Worm (Caenorhabditis elegans) whole organism, L3 larva: ENCODE data around the gene D2045.9.
"Not testable (repeated sequence)": the region's sequence is repeated elsewhere in the genome, so short reads cannot be mapped to it uniquely, and the experiment has no call there.

Experiments
- ZK546.5 ChIP-seq: sonication (generic microtip); optimal IDR thresholded peaks from 2 replicates; lab custom pipeline; 2017; ENCODE audit warnings: missing biosample characterization, missing genetic modification characterization
- aly-2 ChIP-seq: fragments of 150-350 bp; optimal IDR thresholded peaks from 2 replicates; lab custom pipeline; 2014; ENCODE audit warnings: missing biosample characterization, missing genetic modification characterization
- ama-1 ChIP-seq: fragments of 150-350 bp; optimal IDR thresholded peaks from 2 replicates; lab custom pipeline; 2018
- ceh-16 ChIP-seq: sonication (generic microtip); optimal IDR thresholded peaks from 2 replicates; lab custom pipeline; 2017; ENCODE audit warnings: missing biosample characterization, missing genetic modification characterization
- ceh-82 ChIP-seq: fragments of 150-350 bp; optimal IDR thresholded peaks from 2 replicates; lab custom pipeline; 2014; ENCODE audit warnings: missing biosample characterization, missing genetic modification characterization
- ceh-9 ChIP-seq: sonication (generic microtip); optimal IDR thresholded peaks from 2 replicates; lab custom pipeline; 2018; ENCODE audit warnings: missing biosample characterization, missing genetic modification characterization
- daf-12 ChIP-seq: fragments of 150-350 bp; optimal IDR thresholded peaks from 2 replicates; lab custom pipeline; 2014; ENCODE audit warnings: missing biosample characterization, missing genetic modification reagents, missing genetic modification characterization
- egl-5 ChIP-seq: fragments of 150-350 bp; optimal IDR thresholded peaks from 2 replicates; lab custom pipeline; 2017; ENCODE audit warnings: missing biosample characterization, missing genetic modification reagents, missing genetic modification characterization, inconsistent platforms
- elt-2 ChIP-seq: sonication (generic microtip); optimal IDR thresholded peaks from 2 replicates; lab custom pipeline; 2016; ENCODE audit warnings: missing genetic modification reagents, mild to moderate bottlenecking, missing genetic modification characterization, missing compliant biosample characterization
- elt-3 ChIP-seq, 3 experiments: fragments of 150-350 bp in 1 of 3; sonication (generic microtip) in 2 of 3; optimal IDR thresholded peaks; 2 replicates in 2 of 3; 4 replicates in 1 of 3; lab custom pipeline; 2014 to 2017; ENCODE audit warnings: missing biosample characterization in 3 of 3, missing genetic modification characterization in 3 of 3
- eor-1 ChIP-seq, 2 experiments: fragments of 150-350 bp; optimal IDR thresholded peaks; 2 replicates each; lab custom pipeline; 2014 to 2018; ENCODE audit warnings: missing biosample characterization in 2 of 2, missing genetic modification characterization in 2 of 2
- fkh-10 ChIP-seq: sonication (generic microtip); optimal IDR thresholded peaks from 2 replicates; lab custom pipeline; 2017; ENCODE audit warnings: missing biosample characterization, missing genetic modification reagents, missing genetic modification characterization
- hmg-11 ChIP-seq: sonication (generic microtip); optimal IDR thresholded peaks from 2 replicates; lab custom pipeline; 2016; ENCODE audit warnings: missing genetic modification characterization, missing compliant biosample characterization
- lin-15B ChIP-seq: fragments of 150-350 bp; optimal IDR thresholded peaks from 2 replicates; lab custom pipeline; 2014; ENCODE audit warnings: missing biosample characterization, missing genetic modification characterization
- lin-39 ChIP-seq: fragments of 150-350 bp; optimal IDR thresholded peaks from 2 replicates; lab custom pipeline; 2018; ENCODE audit warnings: missing biosample characterization, missing genetic modification reagents, missing genetic modification characterization
- lsy-12 ChIP-seq: sonication (generic microtip); optimal IDR thresholded peaks from 2 replicates; lab custom pipeline; 2016; ENCODE audit warnings: mild to moderate bottlenecking, missing genetic modification characterization, missing compliant biosample characterization
- mdl-1 ChIP-seq: fragments of 150-350 bp; optimal IDR thresholded peaks from 2 replicates; lab custom pipeline; 2014; ENCODE audit warnings: missing biosample characterization, missing genetic modification characterization
- mml-1 ChIP-seq: fragments of 150-350 bp; sonication (generic microtip); optimal IDR thresholded peaks from 3 replicates; lab custom pipeline; 2014; ENCODE audit warnings: missing biosample characterization, missing genetic modification characterization
- nfya-1 ChIP-seq: sonication (generic microtip); optimal IDR thresholded peaks from 2 replicates; lab custom pipeline; 2017; ENCODE audit warnings: missing genetic modification characterization, mild to moderate bottlenecking, missing compliant biosample characterization, antibody characterized with exemption, moderate library complexity; ENCODE audit not compliant: insufficient read depth
- nhr-11 ChIP-seq: fragments of 150-350 bp; optimal IDR thresholded peaks from 2 replicates; lab custom pipeline; 2014; ENCODE audit warnings: missing biosample characterization, missing genetic modification characterization
- nhr-12 ChIP-seq: fragments of 150-350 bp; optimal IDR thresholded peaks from 2 replicates; lab custom pipeline; 2014; ENCODE audit warnings: missing biosample characterization, missing genetic modification characterization
- nhr-23 ChIP-seq: fragments of 150-350 bp; optimal IDR thresholded peaks from 2 replicates; lab custom pipeline; 2014; ENCODE audit warnings: missing biosample characterization, missing genetic modification reagents, missing genetic modification characterization
- nhr-237 ChIP-seq: fragments of 150-350 bp; optimal IDR thresholded peaks from 2 replicates; lab custom pipeline; 2014; ENCODE audit warnings: missing biosample characterization, missing genetic modification characterization
- nhr-25 ChIP-seq: sonication (generic microtip); optimal IDR thresholded peaks from 2 replicates; lab custom pipeline; 2017; ENCODE audit warnings: missing biosample characterization, missing genetic modification characterization
- nhr-28 ChIP-seq: fragments of 150-350 bp; optimal IDR thresholded peaks from 2 replicates; lab custom pipeline; 2014; ENCODE audit warnings: missing biosample characterization, missing genetic modification characterization
- nhr-43 ChIP-seq: sonication (generic microtip); optimal IDR thresholded peaks from 2 replicates; lab custom pipeline; 2016; ENCODE audit warnings: mild to moderate bottlenecking, missing genetic modification characterization, missing compliant biosample characterization; ENCODE audit not compliant: poor library complexity, severe bottlenecking
- nhr-76 ChIP-seq: fragments of 150-350 bp; sonication (generic microtip); optimal IDR thresholded peaks from 5 replicates; lab custom pipeline; 2014; ENCODE audit warnings: missing biosample characterization, missing genetic modification characterization
- nhr-77 ChIP-seq: fragments of 150-350 bp; optimal IDR thresholded peaks from 2 replicates; lab custom pipeline; 2014; ENCODE audit warnings: missing biosample characterization, missing genetic modification characterization
- pha-4 ChIP-seq: fragments of 150-350 bp; optimal IDR thresholded peaks from 2 replicates; lab custom pipeline; 2014; ENCODE audit warnings: missing biosample characterization, missing genetic modification reagents, missing genetic modification characterization
- pqm-1 ChIP-seq: fragments of 150-350 bp; optimal IDR thresholded peaks from 2 replicates; lab custom pipeline; 2017; ENCODE audit warnings: missing biosample characterization, missing genetic modification characterization, inconsistent platforms
- skn-1 ChIP-seq: fragments of 150-350 bp; optimal IDR thresholded peaks from 2 replicates; lab custom pipeline; 2014; ENCODE audit warnings: missing biosample characterization, missing genetic modification characterization
- snpc-4 ChIP-seq: fragments of 150-350 bp; optimal IDR thresholded peaks from 2 replicates; lab custom pipeline; 2014; ENCODE audit warnings: missing biosample characterization, missing genetic modification characterization
- tbx-2 ChIP-seq: sonication (generic microtip); optimal IDR thresholded peaks from 2 replicates; lab custom pipeline; 2016; ENCODE audit warnings: mild to moderate bottlenecking, missing genetic modification characterization, missing compliant biosample characterization
- unc-62 ChIP-seq: fragments of 150-350 bp; sonication (generic microtip); optimal IDR thresholded peaks from 4 replicates; lab custom pipeline; 2014; ENCODE audit warnings: missing biosample characterization, missing genetic modification reagents, missing genetic modification characterization
- zag-1 ChIP-seq: fragments of 150-350 bp; optimal IDR thresholded peaks from 2 replicates; lab custom pipeline; 2014; ENCODE audit warnings: missing biosample characterization, missing genetic modification characterization
- ztf-11 ChIP-seq: fragments of 150-350 bp; optimal IDR thresholded peaks from 2 replicates; lab custom pipeline; 2014; ENCODE audit warnings: missing biosample characterization, missing genetic modification characterization

The D2045.9 gene

ce11 chrIII:10474945-10475344, at the start of gene D2045.9:
Gene D2045.9 (plus strand): TSS chrIII:10475245.
- no peak for TF ChIP-seq fkh-10 (GFP tag; lab: Kevin White, UChicago)

ce11 chrIII:10427882-10428281, 47.2 kb upstream of the D2045.9 start, which contains the start of gene prp-3:
Gene prp-3 (minus strand): TSS chrIII:10427982.
- no peak for TF ChIP-seq ceh-82 (tag; lab: Kevin White, UChicago)
- no peak for TF ChIP-seq mdl-1 (tag; lab: Kevin White, UChicago)
- no peak for TF ChIP-seq pqm-1 (tag; lab: Kevin White, UChicago)
- TF ChIP-seq ztf-11 (tag; lab: Kevin White, UChicago) = no peak
- no peak for TF ChIP-seq nhr-28 (tag; lab: Kevin White, UChicago)
- TF ChIP-seq nhr-237 (tag; lab: Kevin White, UChicago) = no peak
- no peak for TF ChIP-seq skn-1
- TF ChIP-seq lin-15B (tag; lab: Kevin White, UChicago) = no peak
- TF ChIP-seq ceh-9 (tag; lab: Kevin White, UChicago) = no peak
- no peak for TF ChIP-seq daf-12 (tag; lab: Kevin White, UChicago)
- TF ChIP-seq unc-62 (GFP tag; lab: Kevin White, UChicago) = no peak
- no peak for TF ChIP-seq lsy-12 (tag; lab: Kevin White, UChicago)
- no peak for TF ChIP-seq nhr-76 (tag; lab: Kevin White, UChicago)
- no peak for TF ChIP-seq egl-5 (tag; lab: Kevin White, UChicago)
- TF ChIP-seq fkh-10 (GFP tag; lab: Kevin White, UChicago) = no peak
- TF ChIP-seq aly-2 = no peak

- no peak for TF ChIP-seq mdl-1 (tag; lab: Kevin White, UChicago)
- TF ChIP-seq lin-39 = peak; percentile 90
- TF ChIP-seq lin-15B (tag; lab: Kevin White, UChicago) = peak; percentile 12
- TF ChIP-seq nfya-1 = peak; percentile 33
- TF ChIP-seq ZK546.5 (tag; lab: Kevin White, UChicago) = no peak
- no peak for TF ChIP-seq nhr-77 (tag; lab: Kevin White, UChicago)
Measured at ce11 chrIII:10432104-10432503, 42.9 kb upstream of the D2045.9 start.

ce11 chrIII:10435938-10436842, 38.9 kb upstream of the D2045.9 start, which contains the start of the genes smrd-1 and enu-3.1:
Gene smrd-1 (minus strand): TSS chrIII:10435988.
Gene enu-3.1 (plus strand): TSS chrIII:10436276.
- TF ChIP-seq nhr-23 (peak; percentile 2), tbx-2 (tag; lab: Kevin White, UChicago) (peak; percentile 2), pha-4 (tag; lab: Kevin White, UChicago) (peak; percentile 5), lin-15B (tag; lab: Kevin White, UChicago) (peak; percentile 78), nhr-43 (tag; lab: Kevin White, UChicago) (peak; percentile 30), fkh-10 (GFP tag; lab: Kevin White, UChicago) (peak; percentile 29), hmg-11 (tag; lab: Kevin White, UChicago) (peak; percentile 22), pqm-1 (tag; lab: Kevin White, UChicago) (peak; percentile 0), lin-39 (peak; percentile 29), nfya-1 (peak; percentile 67)

- not testable (repeated sequence) for TF ChIP-seq nhr-25; skn-1; mdl-1 (tag; lab: Kevin White, UChicago)
Measured at ce11 chrIII:10438780-10439179, 36.3 kb upstream of the D2045.9 start, which contains the start of gene H04D03.6. Gene H04D03.6 (minus strand): TSS chrIII:10438880.

ce11 chrIII:10442355-10443140, 32.5 kb upstream of the D2045.9 start, which contains the start of the genes H04D03.2 and ecps-2:
Gene H04D03.2 (minus strand): TSS chrIII:10442405.
Gene ecps-2 (plus strand): TSS chrIII:10443090.
- TF ChIP-seq elt-3 (tag; optimal IDR thresholded peaks at IDR 0.05; lab: Kevin White, UChicago) (no peak), snpc-4 (tag; lab: Kevin White, UChicago) (no peak), unc-62 (GFP tag; lab: Kevin White, UChicago) (no peak), nhr-28 (tag; lab: Kevin White, UChicago) (no peak), fkh-10 (GFP tag; lab: Kevin White, UChicago) (no peak), ceh-16 (tag; lab: Kevin White, UChicago) (no peak), nhr-12 (no peak), eor-1 (tag; optimal IDR thresholded peaks at IDR 0.05; lab: Kevin White, UChicago) (no peak), ama-1 (lab: Kevin White, UChicago) (no peak), nhr-11 (no peak), nhr-237 (tag; lab: Kevin White, UChicago) (no peak), zag-1 (tag; lab: Kevin White, UChicago) (no peak), elt-2 (no peak), mml-1 (tag; lab: Kevin White, UChicago) (no peak), daf-12 (tag; lab: Kevin White, UChicago) (no peak)
